Worm (Caenorhabditis elegans) whole organism, L1 larva: ENCODE measurements around the gene Y75B8A.28.

ENCODE experiments used
- C04F5.9 ChIP-seq: sonication (generic microtip); optimal IDR thresholded peaks from 2 replicates; lab custom pipeline; 2016; ENCODE audit warnings: missing genetic modification characterization, missing compliant biosample characterization
- C16A3.4 ChIP-seq: fragments of 150-350 bp; optimal IDR thresholded peaks from 2 replicates; lab custom pipeline; 2014; ENCODE audit warnings: missing biosample characterization, missing genetic modification characterization
- C34B4.2 ChIP-seq: sonication (generic microtip); optimal IDR thresholded peaks from 2 replicates; lab custom pipeline; 2017; ENCODE audit warnings: mild to moderate bottlenecking, missing genetic modification characterization, missing compliant biosample characterization
- Y116A8C.19 ChIP-seq: sonication (generic microtip); optimal IDR thresholded peaks from 2 replicates; lab custom pipeline; 2016; ENCODE audit warnings: missing compliant biosample characterization, missing genetic modification characterization, borderline replicate concordance
- aha-1 ChIP-seq: fragments of 150-350 bp; optimal IDR thresholded peaks from 2 replicates; lab custom pipeline; 2014; ENCODE audit warnings: missing biosample characterization, missing genetic modification characterization
- alr-1 ChIP-seq: fragments of 200-800 bp; sonication (Bioruptor generic); optimal IDR thresholded peaks from 2 replicates; lab custom pipeline; 2018; ENCODE audit warnings: borderline replicate concordance, mild to moderate bottlenecking, missing genetic modification characterization, missing compliant biosample characterization
- ama-1 ChIP-seq: fragments of 150-350 bp; optimal IDR thresholded peaks from 2 replicates; lab custom pipeline; 2014
- ceh-63 ChIP-seq: fragments of 200-800 bp; sonication (Bioruptor generic); optimal IDR thresholded peaks from 2 replicates; lab custom pipeline; 2018; ENCODE audit warnings: mild to moderate bottlenecking, missing genetic modification characterization, missing compliant biosample characterization
- ceh-8 ChIP-seq: fragments of 200-800 bp; sonication (Bioruptor generic); optimal IDR thresholded peaks from 2 replicates; lab custom pipeline; 2018; ENCODE audit warnings: mild to moderate bottlenecking, missing genetic modification characterization, moderate library complexity, missing compliant biosample characterization
- ceh-88 ChIP-seq: fragments of 200-800 bp; sonication (Bioruptor generic); IDR thresholded peaks from 2 replicates; pipeline ENCODE4 v1.3.6; 2022; ENCODE audit warnings: missing genetic modification characterization, missing compliant biosample characterization
- ceh-90 ChIP-seq: sonication (generic microtip); optimal IDR thresholded peaks from 2 replicates; lab custom pipeline; 2016; ENCODE audit warnings: missing genetic modification characterization, missing compliant biosample characterization
- ces-1 ChIP-seq: fragments of 150-350 bp; optimal IDR thresholded peaks from 2 replicates; lab custom pipeline; 2014; ENCODE audit warnings: missing biosample characterization, missing genetic modification reagents, missing genetic modification characterization
- dpl-1 ChIP-seq, 3 experiments: fragments of 150-350 bp in 2 of 3; sonication (generic microtip) in 1 of 3; optimal IDR thresholded peaks; 2 replicates each; lab custom pipeline; 2014 to 2017; ENCODE audit warnings: missing biosample characterization in 3 of 3, missing genetic modification characterization in 3 of 3, missing genetic modification reagents in 3 of 3
- dsc-1 ChIP-seq: sonication (generic microtip); optimal IDR thresholded peaks from 2 replicates; lab custom pipeline; 2016; ENCODE audit warnings: mild to moderate bottlenecking, missing genetic modification characterization, missing compliant biosample characterization
- egl-13 ChIP-seq: sonication (generic microtip); optimal IDR thresholded peaks from 2 replicates; lab custom pipeline; 2016; ENCODE audit warnings: missing genotype, missing genetic modification reagents, missing genetic modification characterization, missing compliant biosample characterization
- egl-27 ChIP-seq, 2 experiments: fragments of 150-350 bp in 1 of 2; sonication (generic microtip); optimal IDR thresholded peaks; 3 replicates each; lab custom pipeline; 2017 to 2018; ENCODE audit warnings: missing biosample characterization in 2 of 2, missing genetic modification characterization in 2 of 2, missing genetic modification reagents in 2 of 2
- elt-3 ChIP-seq, 6 experiments: fragments of 150-350 bp in 1 of 6; sonication (generic microtip); optimal IDR thresholded peaks; 2 replicates each; lab custom pipeline; 2017 to 2018; ENCODE audit warnings: missing biosample characterization in 6 of 6, missing genetic modification characterization in 6 of 6, inconsistent platforms in 1 of 6
- fkh-4 ChIP-seq: sonication (generic microtip); optimal IDR thresholded peaks from 2 replicates; lab custom pipeline; 2016; ENCODE audit warnings: missing compliant biosample characterization, missing genetic modification characterization, borderline replicate concordance
- fkh-8 ChIP-seq: sonication (generic microtip); optimal IDR thresholded peaks from 2 replicates; lab custom pipeline; 2016; ENCODE audit warnings: mild to moderate bottlenecking, missing genetic modification characterization, missing compliant biosample characterization
- fos-1 ChIP-seq: fragments of 150-350 bp; optimal IDR thresholded peaks from 2 replicates; lab custom pipeline; 2014; ENCODE audit warnings: missing biosample characterization, missing genetic modification characterization
- grh-1 ChIP-seq: fragments of 200-800 bp; sonication (Bioruptor generic); IDR thresholded peaks from 2 replicates; pipeline ENCODE4 v1.3.6; 2022; ENCODE audit warnings: missing genetic modification reagents, missing genetic modification characterization, missing compliant biosample characterization
- hlh-17 ChIP-seq: fragments of 200-800 bp; sonication (Bioruptor generic); optimal IDR thresholded peaks from 2 replicates; lab custom pipeline; 2018; ENCODE audit warnings: missing genetic modification characterization, mild to moderate bottlenecking, missing compliant biosample characterization, moderate library complexity, borderline replicate concordance
- hpl-2 ChIP-seq: fragments of 150-350 bp; optimal IDR thresholded peaks from 2 replicates; lab custom pipeline; 2014; ENCODE audit warnings: missing biosample characterization, missing genetic modification reagents, missing genetic modification characterization
- jun-1 ChIP-seq: fragments of 150-350 bp; optimal IDR thresholded peaks from 2 replicates; lab custom pipeline; 2014; ENCODE audit warnings: missing biosample characterization, missing genetic modification reagents, missing genetic modification characterization
- lin-13 ChIP-seq: fragments of 150-350 bp; optimal IDR thresholded peaks from 2 replicates; lab custom pipeline; 2014; ENCODE audit warnings: missing biosample characterization, missing genetic modification reagents, missing genetic modification characterization
- lin-14 ChIP-seq: fragments of 200-800 bp; sonication (Bioruptor generic); optimal IDR thresholded peaks from 2 replicates; lab custom pipeline; 2018; ENCODE audit warnings: mild to moderate bottlenecking, missing genetic modification characterization, moderate library complexity, missing compliant biosample characterization
- lin-15B ChIP-seq: fragments of 150-350 bp; sonication (generic microtip); optimal IDR thresholded peaks from 3 replicates; lab custom pipeline; 2014; ENCODE audit warnings: missing biosample characterization, missing genetic modification characterization
- lin-39 ChIP-seq: fragments of 150-350 bp; optimal IDR thresholded peaks from 2 replicates; lab custom pipeline; 2014; ENCODE audit warnings: missing biosample characterization, missing genetic modification reagents, missing genetic modification characterization
- lir-3 ChIP-seq: sonication (generic microtip); optimal IDR thresholded peaks from 2 replicates; lab custom pipeline; 2016; ENCODE audit warnings: mild to moderate bottlenecking, missing genetic modification characterization, moderate library complexity, missing compliant biosample characterization; ENCODE audit not compliant: poor library complexity
- mef-2 ChIP-seq: fragments of 150-350 bp; optimal IDR thresholded peaks from 2 replicates; lab custom pipeline; 2014; ENCODE audit warnings: missing biosample characterization, missing genetic modification characterization
- mep-1 ChIP-seq: fragments of 150-350 bp; optimal IDR thresholded peaks from 2 replicates; lab custom pipeline; 2014; ENCODE audit warnings: missing biosample characterization, missing genetic modification characterization
- nhr-11 ChIP-seq: fragments of 150-350 bp; optimal IDR thresholded peaks from 2 replicates; lab custom pipeline; 2014; ENCODE audit warnings: missing biosample characterization, missing genetic modification characterization
- nhr-12 ChIP-seq: sonication (generic microtip); optimal IDR thresholded peaks from 2 replicates; lab custom pipeline; 2017; ENCODE audit warnings: missing biosample characterization, missing genetic modification characterization
- nhr-19 ChIP-seq: fragments of 200-800 bp; sonication (Bioruptor generic); conservative IDR thresholded peaks from 2 replicates; pipeline ENCODE4 v1.3.6; 2022; ENCODE audit warnings: missing genetic modification characterization, missing compliant biosample characterization
- nhr-20 ChIP-seq: sonication (generic microtip); optimal IDR thresholded peaks from 2 replicates; lab custom pipeline; 2016; ENCODE audit warnings: mild to moderate bottlenecking, missing genetic modification characterization, missing compliant biosample characterization
- nhr-28 ChIP-seq: fragments of 150-350 bp; optimal IDR thresholded peaks from 2 replicates; lab custom pipeline; 2014; ENCODE audit warnings: missing biosample characterization, missing genetic modification characterization
- nhr-47 ChIP-seq: sonication (generic microtip); optimal IDR thresholded peaks from 2 replicates; lab custom pipeline; 2016; ENCODE audit warnings: mild to moderate bottlenecking, missing genetic modification characterization, moderate library complexity, missing compliant biosample characterization
- nhr-71 ChIP-seq: sonication (generic microtip); optimal IDR thresholded peaks from 2 replicates; lab custom pipeline; 2016; ENCODE audit warnings: mild to moderate bottlenecking, missing genetic modification characterization, moderate library complexity, missing compliant biosample characterization
- pax-3 ChIP-seq: fragments of 200-800 bp; sonication (Bioruptor generic); optimal IDR thresholded peaks from 2 replicates; lab custom pipeline; 2018; ENCODE audit warnings: mild to moderate bottlenecking, missing genetic modification characterization, moderate library complexity, missing compliant biosample characterization
- pqm-1 ChIP-seq: sonication (generic microtip); optimal IDR thresholded peaks from 3 replicates; lab custom pipeline; 2017; ENCODE audit warnings: missing biosample characterization, missing genetic modification characterization
- snpc-4 ChIP-seq: fragments of 150-350 bp; optimal IDR thresholded peaks from 2 replicates; lab custom pipeline; 2014; ENCODE audit warnings: missing biosample characterization, missing genetic modification characterization
- snu-23 ChIP-seq: sonication (generic microtip); optimal IDR thresholded peaks from 2 replicates; lab custom pipeline; 2016; ENCODE audit warnings: missing genetic modification characterization, missing compliant biosample characterization
- sox-4 ChIP-seq: sonication (generic microtip); optimal IDR thresholded peaks from 2 replicates; lab custom pipeline; 2016; ENCODE audit warnings: missing genetic modification characterization, missing compliant biosample characterization
- sptf-1 ChIP-seq: fragments of 150-350 bp; optimal IDR thresholded peaks from 2 replicates; lab custom pipeline; 2014; ENCODE audit warnings: missing biosample characterization, missing genetic modification characterization
- sup-37 ChIP-seq: fragments of 200-800 bp; sonication (Bioruptor generic); optimal IDR thresholded peaks from 2 replicates; lab custom pipeline; 2018; ENCODE audit warnings: mild to moderate bottlenecking, missing genetic modification characterization, missing compliant biosample characterization
- swsn-7 ChIP-seq: sonication (generic microtip); optimal IDR thresholded peaks from 2 replicates; lab custom pipeline; 2016; ENCODE audit warnings: missing genetic modification characterization, missing compliant biosample characterization
- tbx-2 ChIP-seq: sonication (generic microtip); optimal IDR thresholded peaks from 2 replicates; lab custom pipeline; 2016; ENCODE audit warnings: missing genetic modification characterization, missing compliant biosample characterization
- tlp-1 ChIP-seq: fragments of 150-350 bp; optimal IDR thresholded peaks from 2 replicates; lab custom pipeline; 2014; ENCODE audit warnings: missing biosample characterization, missing genetic modification characterization
- unc-62 ChIP-seq: fragments of 150-350 bp; optimal IDR thresholded peaks from 2 replicates; lab custom pipeline; 2014; ENCODE audit warnings: missing biosample characterization, missing genetic modification reagents, missing genetic modification characterization
- unc-98 ChIP-seq: fragments of 200-800 bp; sonication (Bioruptor generic); IDR thresholded peaks from 2 replicates; pipeline ENCODE4 v1.3.6; 2022; ENCODE audit warnings: missing genetic modification characterization, missing compliant biosample characterization
- zip-4 ChIP-seq: fragments of 200-800 bp; sonication (Bioruptor generic); optimal IDR thresholded peaks from 2 replicates; lab custom pipeline; 2018; ENCODE audit warnings: mild to moderate bottlenecking, missing genetic modification characterization, moderate library complexity, missing compliant biosample characterization
- ztf-11 ChIP-seq, 2 experiments: sonication (generic microtip); optimal IDR thresholded peaks; 2 replicates each; lab custom pipeline; 2016 to 2017; ENCODE audit warnings: missing genetic modification characterization in 2 of 2, missing biosample characterization in 1 of 2, missing compliant biosample characterization in 1 of 2

Y75B8A.28 gene

DNA sequence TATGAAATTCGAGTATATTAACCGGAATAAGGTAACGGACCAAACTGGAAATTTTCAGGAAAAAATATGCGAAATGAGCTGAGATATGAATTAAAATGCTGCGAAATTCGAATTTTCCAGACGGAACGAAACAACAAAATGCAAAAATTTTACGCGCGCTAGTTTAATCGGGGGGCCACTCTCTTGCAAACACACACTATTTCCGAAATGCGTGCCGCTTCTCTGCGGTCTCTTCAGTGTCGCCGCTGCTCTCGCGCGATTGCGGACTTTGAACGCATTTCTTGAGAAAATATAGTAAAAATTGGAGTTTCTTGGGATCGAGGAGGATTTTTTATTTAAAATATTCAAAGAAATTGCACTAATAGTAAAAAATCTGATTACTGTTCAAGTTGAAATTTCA, 50.6 kb downstream of the Y75B8A.28 start (continued):
- no peak for TF ChIP-seq fos-1
- peak; percentile 6 for TF ChIP-seq tbx-2 (tag; lab: Kevin White, UChicago)
- TF ChIP-seq snu-23 = peak; percentile 50
- no peak for TF ChIP-seq ceh-63 (GFP tag; lab: Kevin White, UChicago)
- TF ChIP-seq dsc-1 (tag; lab: Kevin White, UChicago) = peak; percentile 59
- no peak for TF ChIP-seq ceh-90 (tag; lab: Kevin White, UChicago)
- no peak for TF ChIP-seq ces-1
- TF ChIP-seq zip-4 = no peak
- peak; percentile 28 for TF ChIP-seq lin-13 (GFP tag; lab: Kevin White, UChicago)
- TF ChIP-seq dpl-1 (GFP tag; optimal IDR thresholded peaks at IDR 0.05; lab: Kevin White, UChicago) = peak in 2 of 3 experiments; percentile 49 to 52
- TF ChIP-seq lin-14 (GFP tag; lab: Kevin White, UChicago) = peak; percentile 67
- no peak for TF ChIP-seq fkh-4 (tag; lab: Kevin White, UChicago)
- TF ChIP-seq C34B4.2 (tag; lab: Kevin White, UChicago) = no peak
- TF ChIP-seq ceh-88 = no peak; the same call in 1 of the 2 replicates
- no peak for TF ChIP-seq hlh-17
- TF ChIP-seq mep-1 (tag; lab: Kevin White, UChicago) = peak; percentile 59
- TF ChIP-seq hpl-2 (GFP tag; lab: Kevin White, UChicago) = no peak
- no peak for TF ChIP-seq pax-3
- no peak for TF ChIP-seq nhr-28 (tag; lab: Kevin White, UChicago)
- TF ChIP-seq unc-98 (GFP tag; lab: Robert Waterston, UW) = no peak
- no peak for TF ChIP-seq lir-3 (tag; lab: Kevin White, UChicago)
- no peak for TF ChIP-seq alr-1 (tag; lab: Kevin White, UChicago)
- no peak for TF ChIP-seq ama-1 (lab: Kevin White, UChicago)
- TF ChIP-seq egl-13 = no peak
- peak; percentile 92 for TF ChIP-seq fkh-8 (tag; lab: Kevin White, UChicago)
- TF ChIP-seq lin-39 (tag; lab: Kevin White, UChicago) = no peak
- TF ChIP-seq nhr-11 (tag; lab: Kevin White, UChicago) = no peak
- no peak for TF ChIP-seq jun-1
- TF ChIP-seq aha-1 = no peak
- TF ChIP-seq ceh-8 (GFP tag; lab: Kevin White, UChicago) = no peak
- TF ChIP-seq C16A3.4 = no peak
- TF ChIP-seq nhr-47 (tag; lab: Kevin White, UChicago) = no peak
- TF ChIP-seq sptf-1 = no peak
- peak; percentile 42 for TF ChIP-seq nhr-20 (tag; lab: Kevin White, UChicago)
- no peak for TF ChIP-seq pqm-1 (tag; lab: Kevin White, UChicago)
- TF ChIP-seq elt-3 (tag; optimal IDR thresholded peaks at IDR 0.05; lab: Kevin White, UChicago) = no peak
- TF ChIP-seq sox-4 = no peak
- TF ChIP-seq nhr-19 = peak; percentile 17; the same call in 1 of the 2 replicates

DNA sequence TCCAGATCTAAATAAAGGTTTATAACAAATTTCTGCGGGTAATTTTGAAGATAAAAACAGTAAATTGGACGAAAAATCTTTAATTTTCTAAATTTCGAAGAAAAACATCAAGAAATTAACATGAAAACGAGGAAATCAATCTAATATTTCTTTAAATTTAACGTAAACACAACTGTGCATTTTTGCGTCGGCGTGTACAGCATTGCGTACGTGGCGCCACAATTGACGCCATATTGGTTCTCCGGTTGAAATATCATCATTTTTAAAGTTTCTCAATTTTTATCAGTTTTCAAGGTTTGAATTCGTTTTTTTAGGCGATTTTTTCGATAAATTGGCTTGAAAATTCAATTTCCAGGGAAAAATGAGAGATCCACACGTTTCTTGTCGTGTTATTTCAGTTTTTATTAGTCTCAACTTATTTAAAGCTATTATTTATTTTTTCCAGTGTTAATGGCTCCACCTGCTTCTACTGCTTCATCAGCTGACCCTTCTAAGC, 51.2 kb downstream of the Y75B8A.28 start, which contains the start of gene rpt-6:
TSS of gene rpt-6 (plus strand) at position 446 of the 496 bp plus-strand sequence.
- TF ChIP-seq nhr-71 (tag; lab: Kevin White, UChicago) (peak; percentile 51), sptf-1 (no peak), dpl-1 (GFP tag; optimal IDR thresholded peaks at IDR 0.05; lab: Kevin White, UChicago) (peak; percentile 55 to 77 (median 72)), C04F5.9 (tag; lab: Kevin White, UChicago) (no peak), lin-15B (peak; percentile 18), fkh-8 (tag; lab: Kevin White, UChicago) (no peak), ztf-11 (tag; optimal IDR thresholded peaks at IDR 0.05; lab: Kevin White, UChicago) (peak in 1 of 2 experiments; percentile 23), hpl-2 (GFP tag; lab: Kevin White, UChicago) (peak; percentile 19), grh-1 (no peak), zip-4 (no peak), snpc-4 (peak; percentile 33), mef-2 (tag; lab: Kevin White, UChicago) (no peak), unc-98 (GFP tag; lab: Robert Waterston, UW) (no peak), egl-27 (tag; optimal IDR thresholded peaks at IDR 0.05; lab: Kevin White, UChicago) (no peak), alr-1 (tag; lab: Kevin White, UChicago) (no peak), nhr-12 (tag; lab: Kevin White, UChicago) (no peak), elt-3 (tag; optimal IDR thresholded peaks at IDR 0.05; lab: Kevin White, UChicago) (peak in 1 of 6 experiments; percentile 41), swsn-7 (tag; lab: Kevin White, UChicago) (peak; percentile 65), tlp-1 (tag; lab: Kevin White, UChicago) (no peak), hlh-17 (no peak), sup-37 (GFP tag; lab: Kevin White, UChicago) (no peak), pax-3 (no peak), unc-62 (GFP tag; lab: Kevin White, UChicago) (no peak), Y116A8C.19 (no peak), jun-1 (peak; percentile 46)
